2 fruit fly cellular contexts compared by ENCODE assay signal in genomic region chr2L:9693924-9694610, dm6.
TF ChIP-seq lines count a peak whose summit lies in the region.

No protein-coding gene starts in this region.

TF ChIP-seq in whole organism, embryonic, 481 proteins besides CTCF, POLR2A, EP300 and RAD21 (continued from another document and continues in another):
- TF ChIP-seq CG10543 (GFP tag; optimal IDR thresholded peaks at IDR 0.05; lab: Kevin White, UChicago) (peak; percentile 20), Atf3 (GFP tag; optimal IDR thresholded peaks at IDR 0.05; lab: Kevin White, UChicago) (no peak), CG13296 (GFP tag; optimal IDR thresholded peaks at IDR 0.05; lab: Kevin White, UChicago) (peak; percentile 30), Fer1 (GFP tag; optimal IDR thresholded peaks at IDR 0.05; lab: Kevin White, UChicago) (peak; percentile 21), caup (GFP tag; optimal IDR thresholded peaks at IDR 0.05; lab: Kevin White, UChicago; ENCODE audit: severe bottlenecking) (peak; percentile 24), Vsx1 (GFP tag; optimal IDR thresholded peaks at IDR 0.05; lab: Kevin White, UChicago) (peak; percentile 50), CG2678 (tag; optimal IDR thresholded peaks at IDR 0.05; lab: Kevin White, UChicago) (peak; percentile 27), CG12299 (tag; optimal IDR thresholded peaks at IDR 0.05; lab: Kevin White, UChicago) (no peak), lbe (GFP tag; optimal IDR thresholded peaks at IDR 0.05; lab: Kevin White, UChicago) (no peak), Asciz (GFP tag; optimal IDR thresholded peaks at IDR 0.05; lab: Kevin White, UChicago) (peak; percentile 12), CG3838 (GFP tag; optimal IDR thresholded peaks at IDR 0.05; lab: Kevin White, UChicago) (no peak), CG4820 (GFP tag; optimal IDR thresholded peaks at IDR 0.05; lab: Kevin White, UChicago) (no peak), tgo (GFP tag; IDR thresholded peaks at IDR 0.05; lab: Robert Waterston, UW) (no peak), CG7987 (GFP tag; optimal IDR thresholded peaks at IDR 0.05; lab: Kevin White, UChicago) (peak; percentile 4), CG11723 (GFP tag; optimal IDR thresholded peaks at IDR 0.05; lab: Kevin White, UChicago) (no peak), her (GFP tag; optimal IDR thresholded peaks at IDR 0.05; lab: Kevin White, UChicago) (no peak), CG3065 (GFP tag; optimal IDR thresholded peaks at IDR 0.05; lab: Kevin White, UChicago) (no peak), HLH3B (GFP tag; IDR thresholded peaks at IDR 0.05; lab: Robert Waterston, UW) (no peak), CG12659 (GFP tag; optimal IDR thresholded peaks at IDR 0.05; lab: Kevin White, UChicago) (no peak), CG7556 (GFP tag; optimal IDR thresholded peaks at IDR 0.05; lab: Kevin White, UChicago) (no peak), ATbp (GFP tag; optimal IDR thresholded peaks at IDR 0.05; lab: Kevin White, UChicago) (peak; percentile 18), twi (tag; optimal IDR thresholded peaks at IDR 0.05; lab: Kevin White, UChicago) (peak; percentile 7), CG16863 (GFP tag; optimal IDR thresholded peaks at IDR 0.05; lab: Kevin White, UChicago) (no peak), ftz-f1 (GFP tag; optimal IDR thresholded peaks at IDR 0.05; lab: Kevin White, UChicago) (peak; percentile 28), CG18262 (tag; optimal IDR thresholded peaks at IDR 0.05; lab: Kevin White, UChicago) (no peak), cato (GFP tag; optimal IDR thresholded peaks at IDR 0.05; lab: Kevin White, UChicago; ENCODE audit: borderline replicate concordance) (no peak), seq (GFP tag; IDR thresholded peaks at IDR 0.05; lab: Robert Waterston, UW) (no peak), grn (GFP tag; optimal IDR thresholded peaks at IDR 0.05; lab: Kevin White, UChicago) (peak; percentile 80), pho (GFP tag; optimal IDR thresholded peaks at IDR 0.05; lab: Kevin White, UChicago) (no peak), Kr (GFP tag; optimal IDR thresholded peaks at IDR 0.05; lab: Kevin White, UChicago) (no peak), inv (GFP tag; IDR thresholded peaks at IDR 0.05; lab: Robert Waterston, UW; ENCODE audit: partially characterized antibody) (no peak), CG18599 (GFP tag; optimal IDR thresholded peaks at IDR 0.05; lab: Kevin White, UChicago) (peak; percentile 23), ken (GFP tag; IDR thresholded peaks at IDR 0.05; lab: Robert Waterston, UW) (no peak), hth (optimal IDR thresholded peaks at IDR 0.05; lab: Kevin White, UChicago) (no peak), ind (GFP tag; optimal IDR thresholded peaks at IDR 0.05; lab: Kevin White, UChicago) (no peak), fu2 (GFP tag; optimal IDR thresholded peaks at IDR 0.05; lab: Kevin White, UChicago) (no peak), CG6813 (GFP tag; optimal IDR thresholded peaks at IDR 0.05; lab: Kevin White, UChicago) (peak; percentile 21), dimm (GFP tag; IDR thresholded peaks at IDR 0.05; lab: Robert Waterston, UW) (no peak), CG10321 (GFP tag; IDR thresholded peaks at IDR 0.05; lab: Robert Waterston, UW) (no peak), CG6765 (GFP tag; optimal IDR thresholded peaks at IDR 0.05; lab: Kevin White, UChicago) (peak; percentile 13), wor (GFP tag; IDR thresholded peaks at IDR 0.05; lab: Robert Waterston, UW) (no peak), chn (GFP tag; optimal IDR thresholded peaks at IDR 0.05; lab: Kevin White, UChicago) (no peak), cad (GFP tag; optimal IDR thresholded peaks at IDR 0.05; lab: Kevin White, UChicago) (no peak), Eip74EF (GFP tag; optimal IDR thresholded peaks at IDR 0.05; lab: Kevin White, UChicago) (no peak), Jarid2 (GFP tag; optimal IDR thresholded peaks at IDR 0.05; lab: Kevin White, UChicago) (no peak), CG10267 (tag; optimal IDR thresholded peaks at IDR 0.05; lab: Kevin White, UChicago) (no peak), CG11093 (GFP tag; IDR thresholded peaks at IDR 0.05; lab: Robert Waterston, UW) (no peak), CG7357 (GFP tag; IDR thresholded peaks at IDR 0.05; lab: Robert Waterston, UW) (no peak), jumu (GFP tag; optimal IDR thresholded peaks at IDR 0.05; lab: Kevin White, UChicago) (no peak), ci (GFP tag; IDR thresholded peaks at IDR 0.05; lab: Robert Waterston, UW) (peak; percentile 39; the same call in 1 of the 3 replicates), Aef1 (GFP tag; IDR thresholded peaks at IDR 0.05; lab: Robert Waterston, UW) (no peak), pzg (GFP tag; optimal IDR thresholded peaks at IDR 0.05; lab: Kevin White, UChicago) (no peak), Hr78 (GFP tag; optimal IDR thresholded peaks at IDR 0.05; lab: Kevin White, UChicago) (peak in 1 of 2 experiments; percentile 92), sug (tag; optimal IDR thresholded peaks at IDR 0.05; lab: Kevin White, UChicago) (peak; percentile 84), fd102C (GFP tag; optimal IDR thresholded peaks at IDR 0.05; lab: Kevin White, UChicago) (no peak), mirr (GFP tag; optimal IDR thresholded peaks at IDR 0.05; lab: Kevin White, UChicago) (peak; percentile 77), Adf1 (GFP tag; IDR thresholded peaks at IDR 0.05; lab: Robert Waterston, UW) (no peak), CG1647 (GFP tag; optimal IDR thresholded peaks at IDR 0.05; lab: Kevin White, UChicago) (no peak), phol (tag; optimal IDR thresholded peaks at IDR 0.05; lab: Kevin White, UChicago) (no peak), tap (tag; optimal IDR thresholded peaks at IDR 0.05; lab: Kevin White, UChicago) (peak; percentile 33), D19A (tag; optimal IDR thresholded peaks at IDR 0.05; lab: Kevin White, UChicago) (no peak), emc (GFP tag; optimal IDR thresholded peaks at IDR 0.05; lab: Kevin White, UChicago) (no peak), sd (tag; optimal IDR thresholded peaks at IDR 0.05; lab: Kevin White, UChicago) (peak; percentile 48), ssp (GFP tag; IDR thresholded peaks at IDR 0.05; lab: Robert Waterston, UW) (no peak), Dip2 (GFP tag; IDR thresholded peaks at IDR 0.05; lab: Robert Waterston, UW) (no peak), CG11398 (GFP tag; optimal IDR thresholded peaks at IDR 0.05; lab: Kevin White, UChicago) (no peak), ERR (GFP tag; optimal IDR thresholded peaks at IDR 0.05; lab: Kevin White, UChicago) (peak; percentile 72), YL-1 (GFP tag; optimal IDR thresholded peaks at IDR 0.05; lab: Kevin White, UChicago) (no peak), CG34376 (GFP tag; optimal IDR thresholded peaks at IDR 0.05; lab: Kevin White, UChicago) (peak; percentile 23)

TF ChIP-seq in whole organism, prepupa, 60 proteins besides CTCF, POLR2A, EP300 and RAD21 (continued from another document):
- no peak for TF ChIP-seq dac (GFP tag; optimal IDR thresholded peaks at IDR 0.05; lab: Kevin White, UChicago)
TF ChIP-seq in whole organism, prepupa: peak in this region for 4.
